Fruit fly (Drosophila melanogaster) whole organism, prepupa: ENCODE data around the gene CG10669.

ENCODE experiments used
- CG11762 ChIP-seq: fragments of 200-800 bp; sonication (Bioruptor generic); optimal IDR thresholded peaks from 3 replicates; lab custom pipeline; 2016; ENCODE audit warnings: missing biosample characterization, missing genetic modification characterization; ENCODE audit not compliant: insufficient read depth
- CG15336 ChIP-seq: fragments of 200-800 bp; sonication (Bioruptor generic); IDR thresholded peaks from 2 replicates; pipeline ENCODE4 v1.3.6; 2022; ENCODE audit warnings: missing biosample characterization, missing genetic modification characterization
- CG3032 ChIP-seq: fragments of 200-800 bp; optimal IDR thresholded peaks from 2 replicates; lab custom pipeline; 2019; ENCODE audit warnings: missing biosample characterization, mild to moderate bottlenecking, missing genetic modification characterization, moderate library complexity
- CG31627 ChIP-seq: fragments of 200-800 bp; sonication (Bioruptor generic); optimal IDR thresholded peaks from 3 replicates; lab custom pipeline; 2016; ENCODE audit warnings: missing biosample characterization, missing genetic modification characterization
- CG32006 ChIP-seq: fragments of 200-800 bp; sonication (Bioruptor generic); optimal IDR thresholded peaks from 3 replicates; lab custom pipeline; 2017; ENCODE audit warnings: missing biosample characterization, mild to moderate bottlenecking, missing genetic modification characterization
- CG6792 ChIP-seq: fragments of 200-800 bp; sonication (Bioruptor generic); optimal IDR thresholded peaks from 3 replicates; lab custom pipeline; 2016; ENCODE audit warnings: missing biosample characterization, missing genetic modification characterization
- Hr4 ChIP-seq: fragments of 200-800 bp; sonication (Bioruptor generic); optimal IDR thresholded peaks from 3 replicates; lab custom pipeline; 2016; ENCODE audit warnings: missing biosample characterization, missing genetic modification characterization
- Met ChIP-seq: fragments of 200-800 bp; sonication (Bioruptor generic); optimal IDR thresholded peaks from 3 replicates; lab custom pipeline; 2016; ENCODE audit warnings: missing biosample characterization, missing genetic modification characterization
- cyc ChIP-seq: fragments of 200-800 bp; sonication (Bioruptor generic); optimal IDR thresholded peaks from 3 replicates; lab custom pipeline; 2016; ENCODE audit warnings: missing biosample characterization, missing genetic modification characterization
- topi ChIP-seq: fragments of 200-800 bp; sonication (Bioruptor generic); optimal IDR thresholded peaks from 3 replicates; lab custom pipeline; 2016; ENCODE audit warnings: missing biosample characterization, missing genetic modification characterization

- TF ChIP-seq CG6792 (GFP tag; lab: Kevin White, UChicago) (no peak), topi (GFP tag; lab: Kevin White, UChicago) (no peak), CG15336 (no peak), CG32006 (GFP tag; lab: Kevin White, UChicago) (no peak), Hr4 (GFP tag; lab: Kevin White, UChicago) (no peak), CG31627 (no peak), CG3032 (tag; lab: Kevin White, UChicago) (no peak), cyc (GFP tag; lab: Kevin White, UChicago) (no peak), CG11762 (GFP tag; lab: Kevin White, UChicago) (no peak), Met (no peak)
These were observed 48.4 kb upstream of the CG10669 start, which contains the start of gene CG31437 for dm6 chr3R:25383400-25383799.
